Worm (Caenorhabditis elegans) whole organism, L1 larva: ENCODE results near the gene mam-5.

ENCODE experiments used
- C04F5.9 ChIP-seq: sonication (generic microtip); optimal IDR thresholded peaks from 2 replicates; lab custom pipeline; 2016; ENCODE audit warnings: missing genetic modification characterization, missing compliant biosample characterization
- aha-1 ChIP-seq: fragments of 150-350 bp; optimal IDR thresholded peaks from 2 replicates; lab custom pipeline; 2014; ENCODE audit warnings: missing biosample characterization, missing genetic modification characterization
- aly-2 ChIP-seq: fragments of 150-350 bp; optimal IDR thresholded peaks from 2 replicates; lab custom pipeline; 2014; ENCODE audit warnings: missing biosample characterization, missing genetic modification characterization
- ama-1 ChIP-seq: fragments of 150-350 bp; optimal IDR thresholded peaks from 2 replicates; lab custom pipeline; 2014
- ceh-8 ChIP-seq: fragments of 200-800 bp; sonication (Bioruptor generic); optimal IDR thresholded peaks from 2 replicates; lab custom pipeline; 2018; ENCODE audit warnings: mild to moderate bottlenecking, missing genetic modification characterization, moderate library complexity, missing compliant biosample characterization
- efl-1 ChIP-seq, 4 experiments: fragments of 150-350 bp; optimal IDR thresholded peaks in 3 of 4; peaks in 1 of 4; 1 replicate in 1 of 4; 2 replicates in 3 of 4; lab custom pipeline; 2014; ENCODE audit warnings: missing biosample characterization in 2 of 4, missing genetic modification characterization in 2 of 4, missing genetic modification reagents in 2 of 4
- egl-13 ChIP-seq: sonication (generic microtip); optimal IDR thresholded peaks from 2 replicates; lab custom pipeline; 2016; ENCODE audit warnings: missing genotype, missing genetic modification reagents, missing genetic modification characterization, missing compliant biosample characterization
- elt-2 ChIP-seq: sonication (generic microtip); optimal IDR thresholded peaks from 2 replicates; lab custom pipeline; 2016; ENCODE audit warnings: missing genetic modification characterization, mild to moderate bottlenecking, inconsistent platforms, missing compliant biosample characterization, missing genetic modification reagents
- fkh-4 ChIP-seq: sonication (generic microtip); optimal IDR thresholded peaks from 2 replicates; lab custom pipeline; 2016; ENCODE audit warnings: missing compliant biosample characterization, missing genetic modification characterization, borderline replicate concordance
- fkh-8 ChIP-seq: sonication (generic microtip); optimal IDR thresholded peaks from 2 replicates; lab custom pipeline; 2016; ENCODE audit warnings: mild to moderate bottlenecking, missing genetic modification characterization, missing compliant biosample characterization
- fos-1 ChIP-seq: fragments of 150-350 bp; optimal IDR thresholded peaks from 2 replicates; lab custom pipeline; 2014; ENCODE audit warnings: missing biosample characterization, missing genetic modification characterization
- hlh-17 ChIP-seq: fragments of 200-800 bp; sonication (Bioruptor generic); optimal IDR thresholded peaks from 2 replicates; lab custom pipeline; 2018; ENCODE audit warnings: missing genetic modification characterization, mild to moderate bottlenecking, missing compliant biosample characterization, moderate library complexity, borderline replicate concordance
- hlh-4 ChIP-seq: sonication (generic microtip); optimal IDR thresholded peaks from 2 replicates; lab custom pipeline; 2016; ENCODE audit warnings: mild to moderate bottlenecking, missing genetic modification characterization, missing compliant biosample characterization
- hpl-2 ChIP-seq: fragments of 150-350 bp; optimal IDR thresholded peaks from 2 replicates; lab custom pipeline; 2014; ENCODE audit warnings: missing biosample characterization, missing genetic modification reagents, missing genetic modification characterization
- irx-1 ChIP-seq: sonication (generic microtip); optimal IDR thresholded peaks from 2 replicates; lab custom pipeline; 2016; ENCODE audit warnings: missing genetic modification characterization, missing compliant biosample characterization
- isw-1 ChIP-seq: fragments of 200-800 bp; sonication (Bioruptor generic); IDR thresholded peaks from 2 replicates; pipeline ENCODE4 v1.3.6; 2022; ENCODE audit warnings: missing genetic modification characterization, missing compliant biosample characterization
- jun-1 ChIP-seq: fragments of 150-350 bp; optimal IDR thresholded peaks from 2 replicates; lab custom pipeline; 2014; ENCODE audit warnings: missing biosample characterization, missing genetic modification reagents, missing genetic modification characterization
- lin-13 ChIP-seq: fragments of 150-350 bp; optimal IDR thresholded peaks from 2 replicates; lab custom pipeline; 2014; ENCODE audit warnings: missing biosample characterization, missing genetic modification reagents, missing genetic modification characterization
- lir-3 ChIP-seq: sonication (generic microtip); optimal IDR thresholded peaks from 2 replicates; lab custom pipeline; 2016; ENCODE audit warnings: mild to moderate bottlenecking, missing genetic modification characterization, moderate library complexity, missing compliant biosample characterization; ENCODE audit not compliant: poor library complexity
- mab-9 ChIP-seq: fragments of 200-800 bp; sonication (Bioruptor generic); IDR thresholded peaks from 2 replicates; pipeline ENCODE4 v1.3.6; 2022; ENCODE audit warnings: missing genetic modification reagents, missing genetic modification characterization, missing compliant biosample characterization
- mef-2 ChIP-seq: fragments of 150-350 bp; optimal IDR thresholded peaks from 2 replicates; lab custom pipeline; 2014; ENCODE audit warnings: missing biosample characterization, missing genetic modification characterization
- nhr-11 ChIP-seq: fragments of 150-350 bp; optimal IDR thresholded peaks from 2 replicates; lab custom pipeline; 2014; ENCODE audit warnings: missing biosample characterization, missing genetic modification characterization
- nhr-19 ChIP-seq: fragments of 200-800 bp; sonication (Bioruptor generic); conservative IDR thresholded peaks from 2 replicates; pipeline ENCODE4 v1.3.6; 2022; ENCODE audit warnings: missing genetic modification characterization, missing compliant biosample characterization
- nhr-28 ChIP-seq: fragments of 150-350 bp; optimal IDR thresholded peaks from 2 replicates; lab custom pipeline; 2014; ENCODE audit warnings: missing biosample characterization, missing genetic modification characterization
- nhr-47 ChIP-seq: sonication (generic microtip); optimal IDR thresholded peaks from 2 replicates; lab custom pipeline; 2016; ENCODE audit warnings: mild to moderate bottlenecking, missing genetic modification characterization, moderate library complexity, missing compliant biosample characterization
- nhr-71 ChIP-seq: sonication (generic microtip); optimal IDR thresholded peaks from 2 replicates; lab custom pipeline; 2016; ENCODE audit warnings: mild to moderate bottlenecking, missing genetic modification characterization, moderate library complexity, missing compliant biosample characterization
- nhr-84 ChIP-seq: sonication (generic microtip); optimal IDR thresholded peaks from 2 replicates; lab custom pipeline; 2017; ENCODE audit warnings: missing biosample characterization, missing genetic modification characterization
- nhr-90 ChIP-seq: sonication (generic microtip); optimal IDR thresholded peaks from 2 replicates; lab custom pipeline; 2016; ENCODE audit warnings: mild to moderate bottlenecking, missing genetic modification characterization, missing compliant biosample characterization; ENCODE audit not compliant: poor library complexity
- pqm-1 ChIP-seq: sonication (generic microtip); optimal IDR thresholded peaks from 3 replicates; lab custom pipeline; 2017; ENCODE audit warnings: missing biosample characterization, missing genetic modification characterization
- skn-1 ChIP-seq: fragments of 150-350 bp; optimal IDR thresholded peaks from 2 replicates; lab custom pipeline; 2014; ENCODE audit warnings: missing biosample characterization, missing genetic modification characterization
- sptf-1 ChIP-seq: fragments of 150-350 bp; optimal IDR thresholded peaks from 2 replicates; lab custom pipeline; 2014; ENCODE audit warnings: missing biosample characterization, missing genetic modification characterization
- unc-62 ChIP-seq: fragments of 150-350 bp; optimal IDR thresholded peaks from 2 replicates; lab custom pipeline; 2014; ENCODE audit warnings: missing biosample characterization, missing genetic modification reagents, missing genetic modification characterization
- unc-86 ChIP-seq: sonication (generic microtip); optimal IDR thresholded peaks from 2 replicates; lab custom pipeline; 2016; ENCODE audit warnings: missing genetic modification characterization, missing compliant biosample characterization
- unc-98 ChIP-seq: fragments of 200-800 bp; sonication (Bioruptor generic); IDR thresholded peaks from 2 replicates; pipeline ENCODE4 v1.3.6; 2022; ENCODE audit warnings: missing genetic modification characterization, missing compliant biosample characterization
- vab-15 ChIP-seq: sonication (generic microtip); optimal IDR thresholded peaks from 2 replicates; lab custom pipeline; 2017; ENCODE audit warnings: missing genotype, mild to moderate bottlenecking, missing genetic modification characterization, missing compliant biosample characterization
- xbp-1 ChIP-seq: sonication (generic microtip); optimal IDR thresholded peaks from 2 replicates; lab custom pipeline; 2016; ENCODE audit warnings: missing genetic modification characterization, missing compliant biosample characterization
- zag-1 ChIP-seq: fragments of 150-350 bp; optimal IDR thresholded peaks from 2 replicates; lab custom pipeline; 2014; ENCODE audit warnings: missing biosample characterization, missing genetic modification characterization
- zip-4 ChIP-seq: fragments of 200-800 bp; sonication (Bioruptor generic); optimal IDR thresholded peaks from 2 replicates; lab custom pipeline; 2018; ENCODE audit warnings: mild to moderate bottlenecking, missing genetic modification characterization, moderate library complexity, missing compliant biosample characterization
- ztf-11 ChIP-seq, 2 experiments: sonication (generic microtip); optimal IDR thresholded peaks; 2 replicates each; lab custom pipeline; 2016 to 2017; ENCODE audit warnings: missing genetic modification characterization in 2 of 2, missing biosample characterization in 1 of 2, missing compliant biosample characterization in 1 of 2
- ztf-4 ChIP-seq: fragments of 150-350 bp; optimal IDR thresholded peaks from 2 replicates; lab custom pipeline; 2014; ENCODE audit warnings: missing biosample characterization, missing genetic modification characterization

The mam-5 gene

ce11 chrV:9921288-9921687 is 31.2 kb upstream of the mam-5 start, which contains the start of gene ceh-75:
ceh-75 (plus strand) TSS chrV:9921337.
- no peak for TF ChIP-seq nhr-11
- no peak for TF ChIP-seq hlh-4 (tag; lab: Kevin White, UChicago)
- no peak for TF ChIP-seq hpl-2 (GFP tag; lab: Kevin White, UChicago)
- TF ChIP-seq lir-3, result no peak
- no peak for TF ChIP-seq vab-15
- TF ChIP-seq skn-1 (tag; lab: Kevin White, UChicago), result no peak
- TF ChIP-seq aly-2, result no peak
- TF ChIP-seq lin-13, result no peak
- TF ChIP-seq isw-1, result no peak
- TF ChIP-seq ztf-11 (tag; optimal IDR thresholded peaks at IDR 0.05; lab: Kevin White, UChicago), result no peak
- TF ChIP-seq hlh-17 (GFP tag; lab: Kevin White, UChicago), result no peak
- TF ChIP-seq sptf-1, result no peak
- TF ChIP-seq nhr-19 (GFP tag; lab: Robert Waterston, UW), result no peak
- no peak for TF ChIP-seq nhr-47 (tag; lab: Kevin White, UChicago)
- no peak for TF ChIP-seq unc-86
- TF ChIP-seq ztf-4 (tag; lab: Kevin White, UChicago), result no peak
- TF ChIP-seq pqm-1 (tag; lab: Kevin White, UChicago), result no peak
- no peak for TF ChIP-seq mab-9
- no peak for TF ChIP-seq ceh-8 (GFP tag; lab: Kevin White, UChicago)

DNA sequence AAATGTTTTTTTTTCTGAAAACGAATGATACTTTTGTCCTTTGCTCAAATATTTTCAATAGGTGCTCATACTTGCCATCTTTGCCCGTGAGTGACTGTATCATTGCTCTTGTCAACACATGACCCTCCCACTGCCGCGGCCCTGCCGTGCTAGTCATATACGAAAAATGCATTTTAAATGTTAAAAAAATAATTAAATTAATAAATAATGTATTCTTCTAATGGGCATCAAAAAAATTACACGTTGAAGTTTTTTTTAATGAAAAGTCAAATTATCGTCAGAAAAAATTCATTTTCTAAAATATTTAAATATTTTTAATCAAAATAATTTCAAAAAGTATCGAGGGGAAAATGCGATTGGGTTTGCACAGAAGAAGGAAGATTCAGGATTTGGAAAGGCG is 30.0 kb upstream of the mam-5 start, which contains the start of gene C50H2.7:
Gene C50H2.7 (plus strand): TSS at position 301 of the 400 bp plus-strand sequence.
- TF ChIP-seq aha-1 (tag; lab: Kevin White, UChicago) (no peak), fos-1 (tag; lab: Kevin White, UChicago) (no peak), unc-98 (GFP tag; lab: Robert Waterston, UW) (no peak), fkh-8 (tag; lab: Kevin White, UChicago) (no peak), zip-4 (GFP tag; lab: Kevin White, UChicago) (no peak), xbp-1 (tag; lab: Kevin White, UChicago) (no peak), unc-62 (GFP tag; lab: Kevin White, UChicago) (no peak), fkh-4 (tag; lab: Kevin White, UChicago) (no peak), egl-13 (tag; lab: Kevin White, UChicago) (no peak), C04F5.9 (tag; lab: Kevin White, UChicago) (no peak), ama-1 (no peak), jun-1 (tag; lab: Kevin White, UChicago) (no peak), nhr-84 (tag; lab: Kevin White, UChicago) (no peak), ztf-11 (tag; optimal IDR thresholded peaks at IDR 0.05; lab: Kevin White, UChicago) (no peak), nhr-28 (no peak), hlh-4 (tag; lab: Kevin White, UChicago) (no peak), mab-9 (no peak), irx-1 (tag; lab: Kevin White, UChicago) (no peak)

DNA sequence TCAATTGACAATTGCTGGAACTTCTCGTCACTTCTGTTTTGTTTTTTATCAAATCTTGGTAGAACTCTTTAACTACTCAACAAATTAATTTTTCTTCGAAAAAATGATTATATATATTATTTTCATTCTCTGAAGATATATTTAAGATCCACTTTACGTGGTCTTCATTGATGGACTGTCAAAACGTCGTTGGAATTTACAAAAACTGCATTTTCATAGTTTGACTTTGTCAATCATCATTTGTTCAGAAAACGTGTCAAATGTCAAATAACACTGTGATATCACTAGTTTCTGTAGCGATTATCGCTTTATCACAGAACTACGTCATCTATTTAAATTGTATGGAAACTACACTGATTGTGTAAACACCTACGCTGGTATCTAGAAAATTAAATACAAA is 28.1 kb upstream of the mam-5 start:
- TF ChIP-seq mef-2 (tag; lab: Kevin White, UChicago) (no peak), pqm-1 (tag; lab: Kevin White, UChicago) (peak; percentile 1), elt-2 (peak; percentile 52)

- peak; percentile 19 for TF ChIP-seq nhr-90 (tag; lab: Kevin White, UChicago)
- peak; percentile 96 for TF ChIP-seq elt-2
- TF ChIP-seq jun-1 (tag; lab: Kevin White, UChicago), result peak; percentile 43
- no peak for TF ChIP-seq mef-2 (tag; lab: Kevin White, UChicago)
- no peak for TF ChIP-seq zag-1 (tag; lab: Kevin White, UChicago)
- peak; percentile 2 for TF ChIP-seq nhr-71 (tag; lab: Kevin White, UChicago)
- peak; percentile 39 for TF ChIP-seq pqm-1 (tag; lab: Kevin White, UChicago)
- TF ChIP-seq efl-1 (optimal IDR thresholded peaks at IDR 0.05; lab: Kevin White, UChicago), result no peak
- TF ChIP-seq efl-1 (GFP tag; optimal IDR thresholded peaks at IDR 0.05 in 1 of 2; lab: Kevin White, UChicago), result peak in 1 of 2 experiments; percentile 27
- TF ChIP-seq, all 84 proteins: peak for 6
Measured at ce11 chrV:9925647-9926046, 26.9 kb upstream of the mam-5 start.
